Fruit fly (Drosophila melanogaster) whole organism, embryonic: ENCODE results near the gene Sas-4.

Experiments
- CG10267 ChIP-seq: fragments of 200-800 bp; sonication (Bioruptor generic); optimal IDR thresholded peaks from 2 replicates; lab custom pipeline; 2018; ENCODE audit warnings: missing biosample characterization, mild to moderate bottlenecking, missing genetic modification characterization, moderate library complexity
- CG15696 ChIP-seq: fragments of 200-800 bp; sonication (Bioruptor generic); optimal IDR thresholded peaks from 2 replicates; lab custom pipeline; 2019; ENCODE audit warnings: missing biosample characterization, mild to moderate bottlenecking, missing genetic modification characterization, moderate library complexity
- CG16863 ChIP-seq: fragments of 200-800 bp; sonication (Bioruptor generic); optimal IDR thresholded peaks from 3 replicates; lab custom pipeline; 2016; ENCODE audit warnings: missing biosample characterization, missing genetic modification characterization
- CG2116 ChIP-seq: fragments of 200-800 bp; sonication (Bioruptor generic); optimal IDR thresholded peaks from 3 replicates; lab custom pipeline; 2018; ENCODE audit warnings: missing biosample characterization, mild to moderate bottlenecking, missing genetic modification characterization
- CG3065 ChIP-seq: fragments of 200-800 bp; sonication (Bioruptor generic); optimal IDR thresholded peaks from 2 replicates; lab custom pipeline; 2016; ENCODE audit warnings: missing biosample characterization, missing genetic modification characterization
- CG34422 ChIP-seq: fragments of 200-800 bp; sonication (Bioruptor generic); IDR thresholded peaks from 3 replicates; pipeline ENCODE4 v1.3.6; 2022; ENCODE audit warnings: missing biosample characterization, missing genetic modification characterization
- CG6765 ChIP-seq: fragments of 200-800 bp; sonication (Bioruptor generic); optimal IDR thresholded peaks from 3 replicates; lab custom pipeline; 2017; ENCODE audit warnings: missing biosample characterization, mild to moderate bottlenecking, missing genetic modification characterization
- CG6791 ChIP-seq: fragments of 200-800 bp; sonication (Bioruptor generic); IDR thresholded peaks from 3 replicates; pipeline ENCODE4 v1.3.6; 2022; ENCODE audit warnings: missing biosample characterization, missing genetic modification characterization; ENCODE audit not compliant: partially characterized antibody
- CG7357 ChIP-seq: fragments of 200-800 bp; sonication (Bioruptor generic); IDR thresholded peaks from 3 replicates; pipeline ENCODE4 v1.3.6; 2022; ENCODE audit warnings: missing biosample characterization, missing genetic modification characterization
- CG9437 ChIP-seq: fragments of 200-800 bp; sonication (Bioruptor generic); optimal IDR thresholded peaks from 2 replicates; lab custom pipeline; 2018; ENCODE audit warnings: missing biosample characterization, mild to moderate bottlenecking, missing genetic modification characterization
- CG9797 ChIP-seq: fragments of 200-800 bp; sonication (Bioruptor generic); optimal IDR thresholded peaks from 3 replicates; lab custom pipeline; 2018; ENCODE audit warnings: missing biosample characterization, mild to moderate bottlenecking, missing genetic modification characterization
- Chrac-16 ChIP-seq: fragments of 200-800 bp; sonication (Bioruptor generic); optimal IDR thresholded peaks from 3 replicates; lab custom pipeline; 2016; ENCODE audit warnings: missing biosample characterization, missing genetic modification characterization
- CrebB ChIP-seq: fragments of 200-800 bp; sonication (Bioruptor generic); optimal IDR thresholded peaks from 3 replicates; lab custom pipeline; 2018; ENCODE audit warnings: missing biosample characterization, mild to moderate bottlenecking, missing genetic modification characterization
- Ets65A ChIP-seq: fragments of 200-800 bp; sonication (Bioruptor generic); peaks from one replicate; lab custom pipeline; 2016; ENCODE audit warnings: missing biosample characterization, missing genetic modification characterization
- Fer2 ChIP-seq: fragments of 200-800 bp; sonication (Bioruptor generic); optimal IDR thresholded peaks from 2 replicates; lab custom pipeline; 2018; ENCODE audit warnings: missing biosample characterization, mild to moderate bottlenecking, missing genetic modification characterization, moderate library complexity
- Gug ChIP-seq: fragments of 200-800 bp; sonication (Bioruptor generic); IDR thresholded peaks from 4 replicates; pipeline ENCODE4 v1.3.6; 2022; ENCODE audit warnings: missing biosample characterization, missing genetic modification characterization
- HLH4C ChIP-seq: fragments of 200-800 bp; sonication (Bioruptor generic); IDR thresholded peaks from 3 replicates; pipeline ENCODE4 v1.3.6; 2022; ENCODE audit warnings: missing biosample characterization, missing genetic modification characterization; ENCODE audit not compliant: partially characterized antibody
- Myb ChIP-seq: fragments of 200-800 bp; sonication (Bioruptor generic); optimal IDR thresholded peaks from 2 replicates; lab custom pipeline; 2016; ENCODE audit warnings: missing biosample characterization, missing genetic modification characterization
- NK7.1 ChIP-seq: fragments of 200-800 bp; sonication (Bioruptor generic); optimal IDR thresholded peaks from 3 replicates; lab custom pipeline; 2016; ENCODE audit warnings: missing biosample characterization, missing genetic modification characterization
- Nf-YB ChIP-seq: fragments of 200-800 bp; sonication (Bioruptor generic); optimal IDR thresholded peaks from 3 replicates; lab custom pipeline; 2019; ENCODE audit warnings: missing biosample characterization, mild to moderate bottlenecking, missing genetic modification characterization, moderate library complexity
- Nf-YC ChIP-seq: fragments of 200-800 bp; optimal IDR thresholded peaks from 3 replicates; lab custom pipeline; 2019; ENCODE audit warnings: missing biosample characterization, mild to moderate bottlenecking, missing genetic modification characterization, moderate library complexity
- Opbp ChIP-seq: fragments of 200-800 bp; sonication (Bioruptor generic); IDR thresholded peaks from 3 replicates; pipeline ENCODE4 v1.3.6; 2022; ENCODE audit warnings: missing biosample characterization, missing genetic modification characterization; ENCODE audit not compliant: partially characterized antibody
- Sox102F ChIP-seq: fragments of 200-800 bp; sonication (Bioruptor generic); optimal IDR thresholded peaks from 2 replicates; lab custom pipeline; 2018; ENCODE audit warnings: missing biosample characterization, mild to moderate bottlenecking, missing genetic modification characterization, moderate library complexity
- Ssrp ChIP-seq: fragments of 200-800 bp; sonication (Bioruptor generic); optimal IDR thresholded peaks from 2 replicates; lab custom pipeline; 2018; ENCODE audit warnings: missing biosample characterization, mild to moderate bottlenecking, missing genetic modification characterization, moderate library complexity
- chinmo ChIP-seq: fragments of 200-800 bp; sonication (Bioruptor generic); IDR thresholded peaks from 4 replicates; pipeline ENCODE4 v1.3.6; 2022; ENCODE audit warnings: missing biosample characterization, missing genetic modification characterization; ENCODE audit not compliant: partially characterized antibody
- da ChIP-seq: fragments of 200-800 bp; sonication (Bioruptor generic); optimal IDR thresholded peaks from 2 replicates; lab custom pipeline; 2016; ENCODE audit warnings: missing biosample characterization, missing genetic modification characterization
- ewg ChIP-seq: fragments of 200-800 bp; sonication (Bioruptor generic); optimal IDR thresholded peaks from 3 replicates; lab custom pipeline; 2017; ENCODE audit warnings: mild to moderate bottlenecking, missing biosample characterization, missing genetic modification reagents, missing genetic modification characterization
- insv ChIP-seq, 2 experiments: fragments of 200-800 bp; sonication (Bioruptor generic); optimal IDR thresholded peaks; 3 replicates each; lab custom pipeline; 2016 to 2018; ENCODE audit warnings: missing biosample characterization in 2 of 2, missing genetic modification characterization in 2 of 2
- nerfin-1 ChIP-seq: fragments of 200-800 bp; sonication (Bioruptor generic); optimal IDR thresholded peaks from 3 replicates; lab custom pipeline; 2019; ENCODE audit warnings: missing biosample characterization, mild to moderate bottlenecking, missing genetic modification characterization, moderate library complexity
- oc ChIP-seq: fragments of 200-800 bp; sonication (Bioruptor generic); optimal IDR thresholded peaks from 2 replicates; lab custom pipeline; 2018; ENCODE audit warnings: missing biosample characterization, mild to moderate bottlenecking, missing genetic modification characterization, moderate library complexity
- pho ChIP-seq: fragments of 200-800 bp; sonication (Bioruptor generic); optimal IDR thresholded peaks from 2 replicates; lab custom pipeline; 2016; ENCODE audit warnings: missing biosample characterization, missing genetic modification characterization
- rib ChIP-seq: fragments of 200-800 bp; sonication (Bioruptor generic); IDR thresholded peaks from 2 replicates; pipeline ENCODE4 v1.3.6; 2022; ENCODE audit warnings: missing biosample characterization, missing genetic modification characterization
- ro ChIP-seq: fragments of 200-800 bp; sonication (Bioruptor generic); IDR thresholded peaks from 2 replicates; pipeline ENCODE4 v1.3.6; 2022; ENCODE audit warnings: missing biosample characterization, missing genetic modification characterization
- seq ChIP-seq: fragments of 200-800 bp; sonication (Bioruptor generic); IDR thresholded peaks from 2 replicates; pipeline ENCODE4 v1.3.6; 2022; ENCODE audit warnings: missing biosample characterization, missing genetic modification characterization
- ssp ChIP-seq: fragments of 200-800 bp; sonication (Bioruptor generic); IDR thresholded peaks from 2 replicates; pipeline ENCODE4 v1.3.6; 2022; ENCODE audit warnings: missing biosample characterization, missing genetic modification characterization
- tin ChIP-seq: fragments of 200-800 bp; sonication (Bioruptor generic); optimal IDR thresholded peaks from 3 replicates; lab custom pipeline; 2016; ENCODE audit warnings: missing biosample characterization, missing genetic modification characterization

Sas-4 gene

DNA sequence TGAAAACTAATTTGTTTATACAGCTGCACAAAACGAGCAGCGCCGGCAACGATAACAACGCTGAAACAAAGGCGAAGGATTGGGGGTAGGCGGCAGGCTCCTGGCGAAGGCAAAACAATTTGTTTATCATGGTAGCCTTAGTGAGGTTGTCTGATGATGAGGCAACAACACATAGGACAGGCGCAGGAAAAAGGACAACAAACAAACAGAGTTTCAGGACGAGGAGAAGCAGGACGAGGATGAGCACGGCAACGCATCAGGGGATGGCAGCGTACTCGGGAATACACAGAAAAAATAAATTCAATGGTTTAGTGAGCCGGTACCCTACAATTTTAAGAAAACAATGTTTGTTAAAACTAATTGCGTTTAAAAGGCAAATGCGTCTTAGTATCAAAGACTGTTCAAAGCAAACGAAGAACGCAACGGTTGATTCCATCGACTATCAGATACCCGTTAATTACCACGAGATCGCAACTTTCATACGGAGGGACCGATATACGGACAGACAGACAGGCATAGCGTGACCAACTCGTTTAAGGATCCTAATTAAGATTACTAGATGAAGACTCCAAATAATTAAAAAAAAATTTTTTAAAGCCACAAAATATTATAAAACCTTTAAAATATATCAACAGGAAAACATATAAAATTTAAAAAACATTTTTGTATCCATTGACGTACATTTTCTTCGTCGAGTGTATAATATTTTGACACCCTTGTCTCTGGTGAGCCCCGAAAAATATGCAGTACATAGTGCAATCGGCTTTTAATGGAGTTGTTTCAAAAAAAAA is 16.3 kb upstream of the Sas-4 start (continued):
- peak; percentile 3 for TF ChIP-seq Ssrp (tag; lab: Kevin White, UChicago)
- no peak for TF ChIP-seq CG6765
- peak; percentile 9 for TF ChIP-seq CG10267
- TF ChIP-seq tin (GFP tag; lab: Kevin White, UChicago), result peak; percentile 1
- TF ChIP-seq NK7.1 (GFP tag; lab: Kevin White, UChicago), result no peak
- no peak for TF ChIP-seq CG6791 (GFP tag; lab: Robert Waterston, UW)
- TF ChIP-seq Sox102F, result no peak

DNA sequence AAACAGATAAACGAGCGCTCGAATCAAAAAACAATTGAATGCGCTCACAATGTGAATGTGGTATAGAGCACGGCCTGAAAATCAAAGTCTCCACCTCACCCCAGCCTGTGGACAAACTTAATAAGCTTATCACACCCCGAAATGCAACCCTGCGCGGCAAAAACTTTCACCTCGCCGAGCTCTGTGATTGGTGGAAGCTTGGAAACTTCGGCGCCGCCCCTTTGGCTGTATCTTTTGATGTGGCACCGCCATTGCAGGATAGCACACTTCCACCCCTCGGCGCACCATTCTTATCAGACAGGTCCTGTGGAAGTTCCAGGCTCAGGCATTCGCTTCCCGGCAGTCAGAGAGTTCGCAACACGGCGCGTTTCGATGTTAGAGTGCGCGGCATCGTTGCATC is 15.3 kb upstream of the Sas-4 start, which contains the start of gene Fer1:
Gene Fer1, plus strand, starts transcription at position 326 of the 400 bp plus-strand sequence.
- no peak for TF ChIP-seq CG16863 (GFP tag; lab: Kevin White, UChicago)
- TF ChIP-seq CG3065 (GFP tag; lab: Kevin White, UChicago), result no peak
- TF ChIP-seq seq (GFP tag; lab: Robert Waterston, UW), result peak; percentile 59; the same call in 1 of the 2 replicates
- no peak for TF ChIP-seq CG9797 (GFP tag; lab: Kevin White, UChicago)
- TF ChIP-seq insv (GFP tag; optimal IDR thresholded peaks at IDR 0.05; lab: Kevin White, UChicago), result peak in 1 of 2 experiments; percentile 70
- TF ChIP-seq CG2116, result peak; percentile 72
- TF ChIP-seq CG7357 (GFP tag; lab: Robert Waterston, UW), result peak; percentile 60; the same call in 1 of the 3 replicates
- peak; percentile 24 for TF ChIP-seq ewg (GFP tag; lab: Kevin White, UChicago)
- TF ChIP-seq da (GFP tag; lab: Kevin White, UChicago), result no peak
- no peak for TF ChIP-seq CG9437 (GFP tag; lab: Kevin White, UChicago)
- no peak for TF ChIP-seq rib (GFP tag; lab: Robert Waterston, UW)
- TF ChIP-seq Chrac-16 (GFP tag; lab: Kevin White, UChicago), result no peak
- TF ChIP-seq Fer2 (tag; lab: Kevin White, UChicago), result no peak
- TF ChIP-seq ro (GFP tag; lab: Robert Waterston, UW), result no peak
- no peak for TF ChIP-seq CrebB (tag; lab: Kevin White, UChicago)
- TF ChIP-seq pho (GFP tag; lab: Kevin White, UChicago), result no peak
- peak; percentile 22 for TF ChIP-seq nerfin-1
- 0 out of 3 replicates have a peak, but pooled peaks have one; percentile 11 for TF ChIP-seq CG34422
- TF ChIP-seq HLH4C (GFP tag; lab: Robert Waterston, UW), result 0 out of 3 replicates have a peak, but pooled peaks have one; percentile 20
- no peak for TF ChIP-seq CG15696 (tag; lab: Kevin White, UChicago)
- TF ChIP-seq chinmo (GFP tag; lab: Robert Waterston, UW), result 0 out of 4 replicates have a peak, but pooled peaks have one; percentile 27
- peak; percentile 97 for TF ChIP-seq Nf-YC (tag; lab: Kevin White, UChicago)
- peak; percentile 39; the same call in 1 of the 2 replicates for TF ChIP-seq ssp (GFP tag; lab: Robert Waterston, UW)
- no peak for TF ChIP-seq Myb (GFP tag; lab: Kevin White, UChicago)
- peak; percentile 95 for TF ChIP-seq Nf-YB (GFP tag; lab: Kevin White, UChicago)
- peak; percentile 34 for TF ChIP-seq oc (tag; lab: Kevin White, UChicago)
- TF ChIP-seq Opbp (GFP tag; lab: Robert Waterston, UW), result no peak
- no peak for TF ChIP-seq Gug (GFP tag; lab: Robert Waterston, UW)

DNA sequence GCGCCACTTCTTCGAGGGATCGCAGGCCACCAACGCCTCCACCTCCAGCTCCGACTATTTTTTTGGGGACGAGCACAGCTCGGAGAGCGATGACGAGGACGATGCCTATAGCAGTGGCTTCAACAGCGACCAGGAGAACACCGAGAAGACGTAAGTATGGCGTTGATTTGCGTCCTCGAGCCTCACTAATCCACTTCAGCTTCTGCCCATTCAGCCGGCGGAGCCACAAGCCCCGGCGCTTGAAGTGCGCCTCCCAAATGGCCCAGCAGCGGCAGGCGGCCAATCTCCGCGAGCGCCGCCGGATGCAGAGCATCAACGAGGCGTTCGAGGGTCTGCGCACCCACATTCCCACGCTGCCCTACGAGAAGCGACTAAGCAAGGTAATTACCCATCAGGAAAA is 14.0 kb upstream of the Sas-4 start:
- TF ChIP-seq oc (tag; lab: Kevin White, UChicago), result no peak
- TF ChIP-seq Ets65A (GFP tag; lab: Kevin White, UChicago), result peak; percentile 92
